Worm (Caenorhabditis elegans): Measurements from ENCODE around the gene str-40.
A peak's percentile ranks its signal among the peaks of the same experiment; 100 is the strongest.

The str-40 gene

DNA sequence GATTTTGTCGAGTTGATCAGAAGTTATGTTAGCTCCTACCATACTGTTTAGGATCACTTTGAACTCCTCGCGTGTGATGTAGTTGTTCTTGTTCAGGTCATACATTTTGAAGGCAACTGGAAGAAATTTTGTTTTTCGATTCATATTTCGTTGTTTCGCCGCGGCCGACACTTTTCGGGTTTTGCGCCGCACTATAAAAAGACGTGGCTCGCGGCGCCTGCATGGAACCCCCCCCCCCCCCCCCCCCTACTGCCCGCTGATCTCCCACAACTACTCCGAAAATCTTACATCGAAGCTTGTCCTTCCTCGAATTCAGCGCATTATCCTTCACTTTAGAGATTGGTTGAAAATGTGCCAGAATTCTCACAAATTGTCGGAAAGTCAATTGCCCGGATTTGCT lies 30.9 kb downstream of the str-40 start:
- TF ChIP-seq fos-1 (tag; optimal IDR thresholded peaks at IDR 0.05) (no peak), set-16 (GFP tag; IDR thresholded peaks at IDR 0.05) (peak; percentile 82), dmd-6 (GFP tag; IDR thresholded peaks at IDR 0.05) (no peak), nhr-237 (tag; optimal IDR thresholded peaks at IDR 0.05) (no peak), unc-39 (tag; optimal IDR thresholded peaks at IDR 0.05) (no peak), F26F4.8 (GFP tag; conservative IDR thresholded peaks at IDR 0.05) (no peak), lin-38 (GFP tag; IDR thresholded peaks at IDR 0.05) (no peak)

DNA sequence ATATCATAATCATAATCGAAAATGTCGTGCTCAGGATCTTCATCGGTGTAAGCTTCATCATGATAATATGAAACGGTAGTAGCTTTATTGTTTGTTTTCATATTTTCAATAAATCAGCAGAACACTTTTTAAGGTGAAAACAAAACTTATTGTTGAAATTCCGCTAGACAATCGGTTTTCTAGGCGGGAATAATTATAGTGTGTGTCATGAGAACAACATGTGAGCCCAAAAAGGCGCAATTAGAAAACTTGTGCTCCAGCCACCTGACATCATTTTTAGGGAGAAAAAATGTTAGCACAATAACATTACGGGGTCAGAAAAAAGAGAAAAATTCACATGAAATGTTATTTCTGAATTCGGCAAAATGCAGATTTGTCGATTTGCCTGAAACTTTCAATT lies 34.8 kb downstream of the str-40 start, which contains the start of gene srw-8:
TSS of gene srw-8 (minus strand) at position 101 of the 400 bp plus-strand sequence.
- no peak for TF ChIP-seq D1046.2 (GFP tag; IDR thresholded peaks at IDR 0.05)
- no peak for TF ChIP-seq Y105C5A.15 (GFP tag; IDR thresholded peaks at IDR 0.05)
- TF ChIP-seq daf-19 (GFP tag; conservative IDR thresholded peaks at IDR 0.05) = no peak
- TF ChIP-seq tag-97 (GFP tag; IDR thresholded peaks at IDR 0.05) = no peak
- TF ChIP-seq F37D6.2 (tag; optimal IDR thresholded peaks at IDR 0.05) = no peak
- no peak for TF ChIP-seq F10B5.3 (tag; optimal IDR thresholded peaks at IDR 0.05)
- no peak for TF ChIP-seq hlh-11 (tag; optimal IDR thresholded peaks at IDR 0.05)
- no peak for TF ChIP-seq madf-5 (GFP tag; IDR thresholded peaks at IDR 0.05)
- no peak for TF ChIP-seq ceh-44 (GFP tag; IDR thresholded peaks at IDR 0.05)
- no peak for TF ChIP-seq sdz-12 (GFP tag; optimal IDR thresholded peaks at IDR 0.05)
- TF ChIP-seq mxl-3 (GFP tag; optimal IDR thresholded peaks at IDR 0.05) = no peak
- TF ChIP-seq jun-1 (tag; optimal IDR thresholded peaks at IDR 0.05) = no peak
- TF ChIP-seq nhr-11 (tag; optimal IDR thresholded peaks at IDR 0.05) = no peak
- no peak for TF ChIP-seq madf-9 (GFP tag; conservative IDR thresholded peaks at IDR 0.05)
- no peak for TF ChIP-seq zip-2 (tag; optimal IDR thresholded peaks at IDR 0.05)
- TF ChIP-seq dve-1 (tag; optimal IDR thresholded peaks at IDR 0.05; ENCODE audit: insufficient read depth) = no peak

DNA sequence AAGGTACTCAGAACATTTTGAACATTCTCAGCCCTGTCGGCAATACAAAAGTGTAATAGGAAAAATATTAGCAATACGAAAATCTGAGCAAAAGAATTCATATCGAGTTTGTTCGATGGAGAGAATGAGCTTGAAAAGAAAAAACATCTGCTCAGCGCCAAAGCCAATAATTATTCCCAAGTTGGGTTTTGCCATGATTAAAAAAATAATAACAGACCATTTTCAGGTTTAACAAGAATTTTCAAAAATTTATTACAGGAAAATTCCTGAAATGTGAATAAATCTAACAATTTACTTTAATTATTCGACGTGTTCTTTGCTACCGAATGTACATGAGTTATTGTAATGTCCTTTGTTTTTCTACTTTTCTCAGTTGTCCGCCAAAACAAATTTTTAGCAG lies 36.7 kb downstream of the str-40 start, which contains the start of gene irld-38:
TSS of gene irld-38 (minus strand) at position 101 of the 400 bp plus-strand sequence.
- TF ChIP-seq daf-8 (GFP tag; IDR thresholded peaks at IDR 0.05) = no peak
- no peak for TF ChIP-seq egl-43 (GFP tag; IDR thresholded peaks at IDR 0.05)
- no peak for TF ChIP-seq zip-2 (tag; optimal IDR thresholded peaks at IDR 0.05)

DNA sequence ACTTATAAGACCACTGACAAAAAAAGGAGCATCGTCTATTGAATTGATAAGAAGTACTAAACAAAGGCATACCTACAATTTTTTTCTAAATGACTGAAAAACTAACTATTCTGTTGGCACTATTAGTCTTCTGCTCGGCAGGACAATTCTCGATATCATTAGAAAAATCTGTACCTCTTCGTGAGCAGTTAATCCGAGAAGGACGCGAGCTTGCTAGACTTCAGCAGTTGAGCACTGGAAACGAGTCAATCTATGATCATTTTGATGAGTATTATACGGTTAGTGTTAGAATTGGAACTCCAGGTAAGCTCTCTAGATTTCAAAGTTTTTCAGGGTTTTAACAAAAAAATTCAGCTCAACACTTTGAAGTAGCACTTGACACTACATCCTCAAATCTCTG lies 40.8 kb downstream of the str-40 start, which contains the start of gene asp-7:
TSS of gene asp-7 (plus strand) at position 81 of the 400 bp plus-strand sequence.
- peak; percentile 12 for TF ChIP-seq pqm-1 (tag; optimal IDR thresholded peaks at IDR 0.05)
- TF ChIP-seq dpl-1 (GFP tag; optimal IDR thresholded peaks at IDR 0.05) = no peak
- TF ChIP-seq aha-1 (tag) = peak; percentile 73

- TF ChIP-seq nhr-6 (tag; optimal IDR thresholded peaks at IDR 0.05) (no peak), daf-16 (GFP tag; optimal IDR thresholded peaks at IDR 0.05) (no peak), daf-16 (tag; optimal IDR thresholded peaks at IDR 0.05) (peak; percentile 63), nhr-28 (tag; optimal IDR thresholded peaks at IDR 0.05) (peak; percentile 75)
Measured at ce11 chrV:3024274-3024673, 44.7 kb downstream of the str-40 start, which contains the start of gene asp-8. asp-8 (plus strand) TSS chrV:3024549.

ce11 chrV:3021306-3021705 lies 47.7 kb downstream of the str-40 start, which contains the start of gene irld-12:
irld-12 (minus strand) TSS chrV:3021406.
- TF ChIP-seq cey-2 (tag; optimal IDR thresholded peaks at IDR 0.05; ENCODE audit: borderline replicate concordance, insufficient read depth) (no peak), mep-1 (tag; optimal IDR thresholded peaks at IDR 0.05) (no peak), dve-1 (tag; optimal IDR thresholded peaks at IDR 0.05; ENCODE audit: insufficient read depth) (no peak), dmd-6 (GFP tag; IDR thresholded peaks at IDR 0.05) (no peak), aly-2 (tag; optimal IDR thresholded peaks at IDR 0.05) (no peak), unc-39 (tag; optimal IDR thresholded peaks at IDR 0.05) (no peak), zip-11 (GFP tag; IDR thresholded peaks at IDR 0.05) (no peak), ama-1 (optimal IDR thresholded peaks at IDR 0.05) (no peak), nhr-42 (GFP tag; IDR thresholded peaks at IDR 0.05) (no peak), nhr-76 (tag; optimal IDR thresholded peaks at IDR 0.05) (no peak), nhr-11 (tag; optimal IDR thresholded peaks at IDR 0.05) (no peak), mes-2 (tag; optimal IDR thresholded peaks at IDR 0.05; ENCODE audit: poor library complexity, severe bottlenecking) (no peak), tra-1 (GFP tag; IDR thresholded peaks at IDR 0.05) (no peak)
